Worm (Caenorhabditis elegans) whole organism, late embryonic: ENCODE measurements around the gene T10D4.11.

ENCODE experiments used
- F13H6.1 ChIP-seq: sonication (generic microtip); optimal IDR thresholded peaks from 2 replicates; lab custom pipeline; 2016; ENCODE audit warnings: missing genetic modification characterization, missing compliant biosample characterization
- ama-1 ChIP-seq: fragments of 150-350 bp; optimal IDR thresholded peaks from 2 replicates; lab custom pipeline; 2014
- ceh-9 ChIP-seq: sonication (generic microtip); optimal IDR thresholded peaks from 2 replicates; lab custom pipeline; 2016; ENCODE audit warnings: mild to moderate bottlenecking, missing genetic modification characterization, inconsistent platforms, missing compliant biosample characterization
- pat-9 ChIP-seq: fragments of 200-800 bp; sonication (Bioruptor generic); optimal IDR thresholded peaks from 2 replicates; lab custom pipeline; 2018; ENCODE audit warnings: mild to moderate bottlenecking, missing genetic modification characterization, moderate library complexity, missing compliant biosample characterization

DNA sequence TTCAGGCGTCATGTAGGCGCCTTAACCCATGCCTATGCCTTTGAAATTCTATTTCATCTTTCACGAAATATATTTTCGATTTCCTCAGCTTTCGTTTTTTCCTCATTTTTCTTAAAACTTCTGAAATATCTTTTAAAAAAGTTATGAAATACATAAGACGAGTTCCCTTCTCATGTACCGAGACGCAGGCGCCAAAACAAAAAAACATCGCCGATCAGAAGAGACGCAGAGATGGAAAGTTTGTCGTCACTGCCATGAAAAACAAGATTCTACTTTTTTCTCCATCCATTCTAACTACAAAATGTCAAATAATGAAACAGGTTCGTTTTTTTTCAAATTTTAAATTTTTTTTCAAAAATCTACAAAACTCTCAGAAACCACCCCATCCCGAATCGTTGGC, 20.4 kb downstream of the T10D4.11 start, which contains the start of gene chil-24:
- TF ChIP-seq F13H6.1 (tag; lab: Kevin White, UChicago) (no peak), ceh-9 (tag; lab: Kevin White, UChicago) (no peak), pat-9 (no peak), ama-1 (lab: Kevin White, UChicago) (no peak)
